Worm (Caenorhabditis elegans) whole organism, young adult: ENCODE results near the gene F26A1.3.

ENCODE experiments used
- C06A6.2 ChIP-seq: fragments of 200-800 bp; sonication (Bioruptor generic); conservative IDR thresholded peaks from 2 replicates; pipeline ENCODE4 v1.3.6; 2022; ENCODE audit warnings: missing genetic modification characterization, missing compliant biosample characterization
- pha-4 ChIP-seq: fragments of 150-350 bp; sonication (generic microtip); optimal IDR thresholded peaks from 2 replicates; lab custom pipeline; 2014; ENCODE audit warnings: missing biosample characterization, missing genetic modification reagents, missing genetic modification characterization
- unc-130 ChIP-seq: sonication (generic microtip); optimal IDR thresholded peaks from 2 replicates; lab custom pipeline; 2016; ENCODE audit warnings: missing genetic modification reagents, missing genetic modification characterization, missing compliant biosample characterization

DNA sequence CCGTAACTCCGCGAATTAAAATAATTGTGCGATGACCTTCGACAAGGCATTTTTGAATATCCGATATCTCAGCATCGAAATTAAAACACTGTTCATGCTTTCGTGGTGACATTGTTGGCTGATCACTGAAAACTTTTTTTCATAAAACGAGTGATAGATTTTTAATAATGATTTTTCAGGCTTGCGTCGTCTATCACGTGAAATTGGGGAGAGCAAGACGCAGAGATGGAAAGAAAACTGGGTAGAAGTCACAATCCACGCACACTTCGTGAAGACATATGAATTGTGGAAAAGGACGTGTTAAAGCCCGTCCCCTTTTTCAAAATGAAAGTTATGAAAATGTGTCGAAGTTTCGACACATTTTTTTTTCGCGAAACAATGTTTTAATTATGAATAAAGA lies 23.0 kb downstream of the F26A1.3 start, which contains the start of gene nonu-1:
- TF ChIP-seq C06A6.2 (GFP tag; lab: Robert Waterston, UW) (no peak), unc-130 (GFP tag; lab: Kevin White, UChicago) (no peak), pha-4 (tag; lab: Kevin White, UChicago) (no peak)
